Worm (Caenorhabditis elegans): ENCODE data around the gene bus-1.

- no peak for TF ChIP-seq dao-5 (tag; optimal IDR thresholded peaks at IDR 0.05)
- TF ChIP-seq him-1 (tag; optimal IDR thresholded peaks at IDR 0.05), result no peak
These were observed 29.4 kb upstream of the bus-1 start, which contains the start of gene C25E10.8 for ce11 chrV:9053969-9054368.

Measured in whole organism, L4/young adult.